Worm (Caenorhabditis elegans) whole organism, late embryonic: ENCODE results near the gene F53F1.2.
"Not testable (repeated sequence)": the region's sequence is repeated elsewhere in the genome, so short reads cannot be mapped to it uniquely, and the experiment has no call there.

Experiments
- C38D4.7 ChIP-seq: fragments of 200-800 bp; sonication (Bioruptor generic); optimal IDR thresholded peaks from 2 replicates; lab custom pipeline; 2018; ENCODE audit warnings: mild to moderate bottlenecking, missing genetic modification characterization, moderate library complexity, missing compliant biosample characterization
- K09A11.1 ChIP-seq: sonication (generic microtip); optimal IDR thresholded peaks from 2 replicates; lab custom pipeline; 2017; ENCODE audit warnings: antibody characterized with exemption, mild to moderate bottlenecking, missing genetic modification characterization, missing compliant biosample characterization; ENCODE audit not compliant: insufficient read depth
- ahr-1 ChIP-seq: sonication (generic microtip); optimal IDR thresholded peaks from 2 replicates; lab custom pipeline; 2016; ENCODE audit warnings: missing genetic modification characterization, missing compliant biosample characterization
- ceh-14 ChIP-seq: sonication (generic microtip); optimal IDR thresholded peaks from 2 replicates; lab custom pipeline; 2016; ENCODE audit warnings: missing genotype, missing genetic modification characterization, missing compliant biosample characterization
- ceh-18 ChIP-seq: sonication (generic microtip); optimal IDR thresholded peaks from 2 replicates; lab custom pipeline; 2016; ENCODE audit warnings: missing genetic modification characterization, missing compliant biosample characterization
- ceh-19 ChIP-seq: fragments of 200-800 bp; sonication (Bioruptor generic); optimal IDR thresholded peaks from 2 replicates; lab custom pipeline; 2018; ENCODE audit warnings: mild to moderate bottlenecking, missing genetic modification characterization, missing compliant biosample characterization
- ceh-22 ChIP-seq: sonication (generic microtip); optimal IDR thresholded peaks from 2 replicates; lab custom pipeline; 2017; ENCODE audit warnings: missing biosample characterization, missing genetic modification characterization
- ceh-34 ChIP-seq: sonication (generic microtip); optimal IDR thresholded peaks from 2 replicates; lab custom pipeline; 2016; ENCODE audit warnings: mild to moderate bottlenecking, missing genetic modification characterization, missing compliant biosample characterization
- ceh-45 ChIP-seq: fragments of 200-800 bp; sonication (Bioruptor generic); IDR thresholded peaks from 2 replicates; pipeline ENCODE4 v1.3.6; 2022; ENCODE audit warnings: missing genetic modification reagents, missing genetic modification characterization, missing compliant biosample characterization
- ceh-9 ChIP-seq: sonication (generic microtip); optimal IDR thresholded peaks from 2 replicates; lab custom pipeline; 2016; ENCODE audit warnings: mild to moderate bottlenecking, missing genetic modification characterization, inconsistent platforms, missing compliant biosample characterization
- dmd-4 ChIP-seq: sonication (generic microtip); optimal IDR thresholded peaks from 2 replicates; lab custom pipeline; 2016; ENCODE audit warnings: borderline replicate concordance, missing genetic modification characterization, missing compliant biosample characterization
- elt-4 ChIP-seq: sonication (generic microtip); optimal IDR thresholded peaks from 2 replicates; lab custom pipeline; 2016; ENCODE audit warnings: missing genetic modification characterization, missing compliant biosample characterization
- fax-1 ChIP-seq: sonication (generic microtip); optimal IDR thresholded peaks from 2 replicates; lab custom pipeline; 2016; ENCODE audit warnings: missing genotype, missing genetic modification characterization, missing compliant biosample characterization
- fkh-10 ChIP-seq: fragments of 150-350 bp; optimal IDR thresholded peaks from 2 replicates; lab custom pipeline; 2014; ENCODE audit warnings: missing biosample characterization, missing genetic modification reagents, missing genetic modification characterization
- fkh-6 ChIP-seq: sonication (generic microtip); optimal IDR thresholded peaks from 2 replicates; lab custom pipeline; 2016; ENCODE audit warnings: missing genetic modification characterization, missing compliant biosample characterization
- hlh-13 ChIP-seq: fragments of 200-800 bp; sonication (Bioruptor generic); optimal IDR thresholded peaks from 2 replicates; lab custom pipeline; 2018; ENCODE audit warnings: mild to moderate bottlenecking, missing genetic modification characterization, missing compliant biosample characterization
- hlh-6 ChIP-seq: sonication (generic microtip); optimal IDR thresholded peaks from 2 replicates; lab custom pipeline; 2016; ENCODE audit warnings: missing genotype, missing genetic modification characterization, missing compliant biosample characterization
- lim-6 ChIP-seq: sonication (generic microtip); optimal IDR thresholded peaks from 2 replicates; lab custom pipeline; 2016; ENCODE audit warnings: missing genetic modification characterization, missing compliant biosample characterization
- mec-3 ChIP-seq: sonication (generic microtip); optimal IDR thresholded peaks from 2 replicates; lab custom pipeline; 2016; ENCODE audit warnings: borderline replicate concordance, missing genetic modification characterization, missing compliant biosample characterization
- nhr-11 ChIP-seq: fragments of 150-350 bp; optimal IDR thresholded peaks from 2 replicates; lab custom pipeline; 2014; ENCODE audit warnings: missing biosample characterization, missing genetic modification characterization
- pax-1 ChIP-seq: fragments of 150-350 bp; optimal IDR thresholded peaks from 2 replicates; lab custom pipeline; 2014; ENCODE audit warnings: missing biosample characterization, missing genetic modification characterization
- sox-4 ChIP-seq: sonication (generic microtip); optimal IDR thresholded peaks from 2 replicates; lab custom pipeline; 2017; ENCODE audit warnings: mild to moderate bottlenecking, missing genetic modification characterization, inconsistent platforms, missing compliant biosample characterization
- tbx-7 ChIP-seq: sonication (generic microtip); optimal IDR thresholded peaks from 2 replicates; lab custom pipeline; 2016; ENCODE audit warnings: missing genotype, missing genetic modification characterization, missing compliant biosample characterization
- ttx-3 ChIP-seq: sonication (generic microtip); optimal IDR thresholded peaks from 2 replicates; lab custom pipeline; 2016; ENCODE audit warnings: missing genetic modification reagents, missing genetic modification characterization, missing compliant biosample characterization
- unc-3 ChIP-seq, 2 experiments: fragments of 200-800 bp in 1 of 2; sonication (Bioruptor generic) in 1 of 2; sonication (generic microtip) in 1 of 2; conservative IDR thresholded peaks in 1 of 2; optimal IDR thresholded peaks in 1 of 2; 2 replicates each; pipeline versions ENCODE4 v1.3.6 to Lab custom; 2016 to 2022; ENCODE audit warnings: missing compliant biosample characterization in 2 of 2, missing genetic modification characterization in 2 of 2, missing genetic modification reagents in 1 of 2
- unc-42 ChIP-seq: sonication (generic microtip); optimal IDR thresholded peaks from 2 replicates; lab custom pipeline; 2016; ENCODE audit warnings: missing genotype, missing genetic modification characterization, missing compliant biosample characterization
- unc-55 ChIP-seq: sonication (generic microtip); optimal IDR thresholded peaks from 2 replicates; lab custom pipeline; 2017; ENCODE audit warnings: missing biosample characterization, missing genetic modification reagents, missing genetic modification characterization

The F53F1.2 gene

DNA sequence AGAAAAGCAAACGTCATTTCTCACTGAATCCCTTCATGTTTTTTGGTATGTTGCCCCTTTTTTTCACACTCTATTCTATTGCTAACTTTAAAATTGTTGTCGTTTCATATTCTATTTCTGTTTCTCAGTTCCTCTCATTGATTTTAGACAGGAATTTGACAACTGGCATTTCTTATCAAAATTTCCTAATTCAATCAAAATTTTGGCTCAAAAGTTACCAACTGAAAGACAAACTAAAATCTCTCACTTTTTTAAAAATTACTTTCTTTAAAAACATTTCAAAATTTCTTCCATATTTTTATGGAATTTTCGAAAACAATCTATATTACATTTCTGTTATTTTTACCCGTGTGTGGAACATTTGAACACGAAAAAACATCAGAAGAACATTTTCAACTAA, 36.9 kb downstream of the F53F1.2 start, which contains the start of gene Y2H9A.6:
Gene Y2H9A.6 (plus strand): TSS at position 301 of the 400 bp plus-strand sequence.
- TF ChIP-seq ceh-19 (GFP tag; lab: Kevin White, UChicago); ceh-9; ceh-18 (tag; lab: Kevin White, UChicago): not testable (repeated sequence)

DNA sequence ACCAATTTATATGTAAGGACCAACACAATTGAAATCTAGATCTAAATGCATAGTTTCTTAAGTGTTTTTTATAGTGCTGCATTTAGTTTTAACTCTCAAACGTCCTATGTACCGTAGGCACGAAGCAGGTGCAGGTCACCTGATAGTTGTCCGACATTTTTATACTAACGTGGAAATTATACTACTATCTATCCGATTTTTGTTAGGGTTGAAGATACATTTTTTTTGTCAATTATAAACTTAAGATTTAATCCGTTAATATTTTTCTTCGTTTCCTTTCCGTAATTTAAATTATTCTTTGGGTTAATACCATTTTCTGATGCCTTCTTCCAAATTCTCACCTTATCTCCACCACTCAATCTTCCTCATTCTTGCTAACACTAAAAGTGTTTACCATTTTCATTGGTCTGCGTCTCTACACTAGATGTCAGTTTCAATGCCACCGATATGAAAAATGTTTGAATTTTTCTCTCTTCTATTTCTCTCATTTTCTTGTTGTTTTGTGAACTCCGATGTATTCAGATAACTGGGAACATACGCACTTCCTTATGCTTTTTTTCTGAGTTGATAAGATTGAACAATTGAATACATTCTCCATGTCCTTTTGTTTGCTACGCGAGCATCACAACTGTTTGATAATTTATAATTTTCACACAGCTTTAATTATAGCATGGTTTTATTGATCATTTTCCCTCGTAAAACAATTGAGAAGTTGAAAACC, 38.8 kb downstream of the F53F1.2 start, which contains the start of gene Y2H9A.4:
Gene Y2H9A.4 (plus strand): TSS at position 671 of the 721 bp plus-strand sequence.
- no peak for TF ChIP-seq fkh-10 (GFP tag; lab: Kevin White, UChicago)
- TF ChIP-seq hlh-13 (GFP tag; lab: Kevin White, UChicago) = no peak
- no peak for TF ChIP-seq fax-1
- TF ChIP-seq C38D4.7 (GFP tag; lab: Kevin White, UChicago) = no peak
- no peak for TF ChIP-seq K09A11.1 (tag; lab: Kevin White, UChicago)
- no peak for TF ChIP-seq sox-4 (tag; lab: Kevin White, UChicago)
- TF ChIP-seq ceh-14 = no peak
- TF ChIP-seq unc-3 (GFP tag; conservative IDR thresholded peaks at IDR 0.05; lab: Robert Waterston, UW) = no peak
- no peak for TF ChIP-seq unc-3 (tag; optimal IDR thresholded peaks at IDR 0.05; lab: Kevin White, UChicago)
- TF ChIP-seq ceh-45 (GFP tag; lab: Robert Waterston, UW) = no peak
- TF ChIP-seq mec-3 (tag; lab: Kevin White, UChicago) = no peak
- TF ChIP-seq pax-1 (tag; lab: Kevin White, UChicago) = no peak
- no peak for TF ChIP-seq fkh-6 (tag; lab: Kevin White, UChicago)

DNA sequence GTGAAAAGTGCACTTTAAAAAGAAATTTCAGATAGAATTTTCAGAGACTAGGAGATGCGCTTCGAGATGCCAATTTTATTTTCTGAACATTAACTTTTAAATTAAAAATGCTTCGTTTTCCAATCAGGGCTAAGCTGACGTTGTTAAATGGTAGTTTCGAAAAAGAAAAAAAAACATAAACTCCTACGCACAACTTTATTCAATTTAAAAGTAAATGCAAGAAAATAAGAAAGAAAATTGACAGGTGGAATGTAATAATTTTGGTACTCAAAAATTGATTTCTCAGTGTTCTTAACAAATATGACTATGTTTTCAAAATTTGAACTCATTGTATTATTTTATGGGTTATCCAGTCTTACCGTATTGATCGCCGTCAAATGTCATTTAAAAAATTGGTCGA, 46.7 kb downstream of the F53F1.2 start, which contains the start of gene lurp-2:
Gene lurp-2 (plus strand): TSS at position 301 of the 400 bp plus-strand sequence.
- no peak for TF ChIP-seq elt-4 (tag; lab: Kevin White, UChicago)
- TF ChIP-seq unc-42 = no peak
- no peak for TF ChIP-seq mec-3 (tag; lab: Kevin White, UChicago)
- TF ChIP-seq ahr-1 (tag; lab: Kevin White, UChicago) = no peak
- TF ChIP-seq lim-6 = no peak
- TF ChIP-seq ttx-3 = no peak
- no peak for TF ChIP-seq tbx-7 (tag; lab: Kevin White, UChicago)
- no peak for TF ChIP-seq ceh-22 (tag; lab: Kevin White, UChicago)

DNA sequence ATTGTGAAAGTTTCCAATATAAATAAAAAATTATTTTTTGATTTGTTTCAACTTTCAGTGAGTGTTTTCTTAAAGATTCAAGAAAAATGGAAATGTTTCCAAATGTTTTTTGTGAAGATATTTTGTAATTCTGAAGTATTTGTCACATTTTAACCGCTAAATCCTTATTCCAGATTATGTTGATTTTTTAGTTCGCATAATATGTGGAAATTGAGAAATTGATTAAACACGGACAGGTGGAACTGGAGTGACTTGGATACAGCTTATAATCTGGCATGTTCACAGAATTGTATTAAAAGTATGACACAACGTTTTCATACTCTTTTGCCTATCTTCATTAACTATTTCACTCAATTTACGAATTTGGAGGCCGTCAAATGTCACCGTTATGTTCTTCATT, 48.8 kb downstream of the F53F1.2 start, which contains the start of gene lurp-3:
Gene lurp-3 (plus strand): TSS at position 301 of the 400 bp plus-strand sequence.
- TF ChIP-seq nhr-11 (tag; lab: Kevin White, UChicago) = no peak
- no peak for TF ChIP-seq K09A11.1 (tag; lab: Kevin White, UChicago)
- TF ChIP-seq dmd-4 = no peak
- TF ChIP-seq fkh-10 (GFP tag; lab: Kevin White, UChicago) = no peak

DNA sequence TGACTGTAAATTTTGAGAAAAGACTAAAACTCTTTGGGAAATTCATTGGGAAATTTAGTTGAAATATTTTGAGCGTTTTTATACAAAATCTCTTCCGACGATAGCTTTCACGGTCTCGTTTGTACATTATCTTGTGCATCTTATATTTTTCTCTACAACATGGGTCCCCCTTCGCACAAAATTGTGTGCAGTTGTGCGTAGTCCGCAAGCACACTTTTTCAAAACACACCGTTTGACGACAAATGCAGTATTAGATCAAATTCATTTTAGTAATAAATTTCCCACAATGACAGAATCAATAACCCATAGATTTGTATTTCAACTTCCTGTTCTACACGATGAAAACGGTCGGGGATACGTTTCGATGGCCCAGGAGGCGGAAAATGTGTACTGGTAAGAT, 51.2 kb downstream of the F53F1.2 start, which contains the start of gene F25H9.2:
Gene F25H9.2 (plus strand): TSS at position 226 of the 400 bp plus-strand sequence.
- no peak for TF ChIP-seq ceh-9
- peak; percentile 22 for TF ChIP-seq unc-55 (GFP tag; lab: Kevin White, UChicago)
- no peak for TF ChIP-seq hlh-6 (tag; lab: Kevin White, UChicago)
- TF ChIP-seq ceh-34 (tag; lab: Kevin White, UChicago) = no peak
- no peak for TF ChIP-seq ceh-22 (tag; lab: Kevin White, UChicago)
- TF ChIP-seq dmd-4 = no peak
